Worm (Caenorhabditis elegans): ENCODE results near the gene ras-2.

- TF ChIP-seq ztf-11 (tag; optimal IDR thresholded peaks at IDR 0.05) (no peak), nhr-25 (tag; optimal IDR thresholded peaks at IDR 0.05) (peak; percentile 60), R02D3.7 (tag; optimal IDR thresholded peaks at IDR 0.05) (no peak), snpc-4 (tag; optimal IDR thresholded peaks at IDR 0.05) (no peak), ama-1 (optimal IDR thresholded peaks at IDR 0.05) (no peak), unc-39 (tag; optimal IDR thresholded peaks at IDR 0.05) (no peak), lin-13 (GFP tag; optimal IDR thresholded peaks at IDR 0.05) (peak; percentile 29), nhr-23 (tag; optimal IDR thresholded peaks at IDR 0.05) (no peak), ZK546.5 (tag; optimal IDR thresholded peaks at IDR 0.05) (no peak), nhr-237 (tag; optimal IDR thresholded peaks at IDR 0.05) (no peak), ztf-1 (GFP tag; conservative IDR thresholded peaks at IDR 0.05) (no peak), mab-5 (tag; optimal IDR thresholded peaks at IDR 0.05) (no peak)
Measured at ce11 chrIII:4693281-4693680, 46.6 kb downstream of the ras-2 start, which contains the start of gene nifk-1.

All from whole organism, L2 larva.